Worm (Caenorhabditis elegans): Measurements from ENCODE around the gene pin-2.

DNA sequence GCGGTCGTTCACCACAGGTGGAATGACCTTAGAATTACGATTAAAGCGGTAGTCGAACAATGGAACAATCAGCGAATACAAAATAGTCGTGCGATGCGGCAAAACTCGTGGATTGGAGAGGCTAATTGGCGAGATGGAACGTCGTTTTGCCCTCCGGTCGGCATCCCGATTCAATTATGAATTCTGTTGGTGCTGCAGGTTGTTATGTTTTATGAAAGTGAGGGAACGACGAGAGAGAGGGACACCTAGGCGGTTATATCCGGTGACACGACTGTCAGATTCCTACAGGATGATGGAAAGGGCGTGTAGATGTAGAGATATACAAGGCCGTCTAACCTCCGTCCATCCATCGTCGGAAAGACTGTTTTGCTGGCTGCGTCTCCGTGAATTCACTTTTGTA is 23.0 kb downstream of the pin-2 start:
- TF ChIP-seq flt-1 (GFP tag; IDR thresholded peaks at IDR 0.05) (no peak), ref-1 (GFP tag; conservative IDR thresholded peaks at IDR 0.05) (no peak)
